Worm (Caenorhabditis elegans): Measurements from ENCODE around the gene Y72A10A.1.

The Y72A10A.1 gene

DNA sequence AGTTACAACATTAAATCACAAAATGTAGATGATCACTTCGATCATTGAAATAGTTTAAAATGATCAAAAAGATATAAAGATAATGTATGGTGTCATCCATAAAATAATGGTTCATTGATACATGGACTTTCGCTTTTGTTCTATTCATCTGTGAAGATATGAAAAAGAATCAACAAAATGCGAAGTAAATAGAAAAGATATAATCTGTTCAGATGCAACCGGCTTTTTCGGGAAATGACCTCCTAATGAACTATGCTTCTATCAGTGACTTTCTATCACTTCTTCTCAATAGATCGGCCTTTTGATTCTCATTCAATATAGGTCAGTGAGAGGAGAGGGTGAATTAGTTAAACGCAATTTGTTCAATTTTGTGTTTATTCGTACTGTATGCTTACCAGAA lies 40.8 kb upstream of the Y72A10A.1 start:
- TF ChIP-seq unc-62 (GFP tag; optimal IDR thresholded peaks at IDR 0.05 in 1 of 2) (peak in 1 of 2 experiments; percentile 3), unc-62 (tag; optimal IDR thresholded peaks at IDR 0.05) (no peak), unc-130 (GFP tag; optimal IDR thresholded peaks at IDR 0.05) (no peak), nhr-76 (tag; optimal IDR thresholded peaks at IDR 0.05) (no peak), ztf-7 (tag; optimal IDR thresholded peaks at IDR 0.05) (no peak), ceh-20 (GFP tag; IDR thresholded peaks at IDR 0.05) (no peak), dve-1 (tag; optimal IDR thresholded peaks at IDR 0.05; ENCODE audit: insufficient read depth) (no peak)

DNA sequence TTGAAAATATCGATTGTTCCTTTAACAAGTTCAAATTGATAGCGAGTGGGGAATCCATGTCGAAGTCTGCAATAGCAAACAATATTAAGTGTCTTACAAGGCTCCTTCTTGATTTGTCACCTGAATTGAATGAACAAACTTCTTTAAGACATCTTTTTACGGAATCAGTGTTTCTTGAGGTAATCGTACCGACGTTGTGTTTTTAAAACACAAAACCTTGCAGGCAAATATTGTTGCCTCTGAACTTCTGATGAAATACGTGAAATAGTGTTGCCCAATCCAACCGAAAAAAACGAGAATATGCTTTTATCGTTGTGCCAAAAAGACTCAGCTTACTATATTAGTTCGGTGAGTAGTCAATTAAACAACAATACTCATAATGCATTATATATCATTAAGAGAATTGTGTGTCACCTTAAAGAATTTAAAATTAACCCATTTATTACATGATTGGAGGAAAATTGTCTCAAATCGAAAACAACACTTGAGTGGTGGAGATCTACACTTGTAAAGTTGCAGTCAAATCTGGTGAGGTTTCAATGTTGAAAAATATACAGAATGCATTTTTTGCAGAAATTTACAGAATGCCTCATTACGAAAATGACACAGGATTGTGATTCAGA lies 39.9 kb upstream of the Y72A10A.1 start, which contains the start of the genes T25B2.4 and T13C5.3:
Gene T25B2.4, plus strand, starts transcription at position 301 of the 623 bp plus-strand sequence.
Gene T13C5.3, plus strand, starts transcription at position 573 of the 623 bp plus-strand sequence.
- no peak for TF ChIP-seq F44E2.7 (GFP tag; IDR thresholded peaks at IDR 0.05)
- no peak for TF ChIP-seq zfp-3 (GFP tag; conservative IDR thresholded peaks at IDR 0.05)
- no peak for TF ChIP-seq nhr-48 (tag; optimal IDR thresholded peaks at IDR 0.05)

DNA sequence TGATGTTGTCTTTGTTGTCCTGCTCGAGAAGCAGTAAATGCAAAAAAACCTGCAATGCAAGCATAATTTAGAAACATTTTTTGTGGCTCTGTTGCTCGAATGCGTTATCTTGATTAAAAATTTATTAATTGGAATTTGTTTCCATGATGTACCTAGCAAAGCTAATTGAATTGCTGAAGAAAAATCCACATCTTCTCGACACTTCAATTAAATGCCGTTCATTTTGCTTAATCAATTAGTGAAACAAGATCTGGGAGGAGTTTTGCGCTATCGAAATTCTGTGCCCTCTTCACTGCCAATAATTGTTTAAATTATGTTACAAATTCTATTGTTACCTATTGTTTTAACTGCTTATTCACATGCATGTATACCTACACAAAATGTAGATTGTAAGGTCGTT lies 37.7 kb upstream of the Y72A10A.1 start, which contains the start of gene T25B2.3:
Gene T25B2.3, plus strand, starts transcription at position 301 of the 400 bp plus-strand sequence.
- peak; percentile 1 for TF ChIP-seq pqm-1 (tag; optimal IDR thresholded peaks at IDR 0.05)
- no peak for TF ChIP-seq T26A8.4 (GFP tag; IDR thresholded peaks at IDR 0.05)
- no peak for TF ChIP-seq lin-1 (GFP tag; IDR thresholded peaks at IDR 0.05)
- TF ChIP-seq vab-7 (GFP tag; IDR thresholded peaks at IDR 0.05) = no peak
- no peak for TF ChIP-seq F10B5.3 (tag; optimal IDR thresholded peaks at IDR 0.05)

DNA sequence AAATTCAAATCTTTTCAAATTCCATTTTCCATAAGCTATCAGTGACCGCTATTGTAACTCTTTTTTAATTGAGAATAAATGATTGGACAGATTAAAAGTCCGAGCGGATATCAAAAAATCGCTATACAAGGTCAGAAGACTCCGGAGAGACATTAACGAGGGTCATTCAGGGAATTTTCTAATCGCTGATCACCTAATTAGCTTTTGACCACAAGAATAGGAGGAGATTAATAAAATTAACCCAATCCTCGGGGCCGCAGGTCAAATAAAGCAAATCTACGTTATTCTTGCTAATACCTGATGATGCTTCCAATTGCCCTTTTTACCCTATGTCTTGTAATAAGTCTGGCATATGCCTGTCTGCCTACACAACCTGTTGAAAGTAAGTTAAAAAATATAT lies 35.5 kb upstream of the Y72A10A.1 start, which contains the start of gene T25B2.1:
Gene T25B2.1, plus strand, starts transcription at position 301 of the 400 bp plus-strand sequence.
- TF ChIP-seq F44E2.7 (GFP tag; IDR thresholded peaks at IDR 0.05) = no peak
- TF ChIP-seq F10B5.3 (tag; optimal IDR thresholded peaks at IDR 0.05) = no peak
- TF ChIP-seq tra-1 (GFP tag; IDR thresholded peaks at IDR 0.05) = no peak
- TF ChIP-seq dpl-1 (GFP tag; optimal IDR thresholded peaks at IDR 0.05) = no peak
- no peak for TF ChIP-seq zip-2 (tag; optimal IDR thresholded peaks at IDR 0.05)
- no peak for TF ChIP-seq mdt-29 (GFP tag; IDR thresholded peaks at IDR 0.05)
- no peak for TF ChIP-seq daf-8 (GFP tag; IDR thresholded peaks at IDR 0.05)

DNA sequence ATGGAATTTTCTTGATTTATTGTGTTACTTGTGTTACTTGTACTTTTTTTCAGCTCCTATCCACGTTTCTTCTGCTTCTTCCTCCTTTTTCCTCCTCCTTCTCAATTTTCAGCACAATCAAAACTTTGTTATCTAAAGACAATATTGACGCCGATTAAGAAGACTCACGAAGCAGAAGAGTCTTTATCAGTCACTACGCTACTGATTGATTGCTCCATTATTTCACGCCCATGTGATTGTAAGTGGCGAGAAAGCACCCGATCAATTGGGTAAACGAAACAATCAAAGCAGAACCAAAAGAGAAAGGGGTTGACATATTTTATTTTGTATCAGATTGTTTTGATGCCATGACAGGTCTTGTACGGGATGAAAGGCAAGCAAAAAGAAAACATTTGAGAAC lies 31.1 kb upstream of the Y72A10A.1 start, which contains the start of gene T25B2.2:
Gene T25B2.2, plus strand, starts transcription at position 392 of the 400 bp plus-strand sequence.
- TF ChIP-seq Y75B8A.6 (GFP tag; IDR thresholded peaks at IDR 0.05) (no peak), nhr-42 (GFP tag; IDR thresholded peaks at IDR 0.05) (no peak), php-3 (GFP tag; IDR thresholded peaks at IDR 0.05) (peak; percentile 93), hlh-30 (tag; optimal IDR thresholded peaks at IDR 0.05; ENCODE audit: insufficient read depth) (peak; percentile 29), hlh-11 (tag; optimal IDR thresholded peaks at IDR 0.05) (peak; percentile 60), nhr-28 (tag; optimal IDR thresholded peaks at IDR 0.05) (peak; percentile 48), nhr-10 (tag; optimal IDR thresholded peaks at IDR 0.05) (no peak), ceh-28 (tag; optimal IDR thresholded peaks at IDR 0.05) (no peak), egl-43 (GFP tag; IDR thresholded peaks at IDR 0.05) (no peak), nhr-48 (tag; optimal IDR thresholded peaks at IDR 0.05) (no peak), nhr-25 (tag; optimal IDR thresholded peaks at IDR 0.05; ENCODE audit: borderline replicate concordance, insufficient read depth) (no peak), fkh-10 (GFP tag; optimal IDR thresholded peaks at IDR 0.05) (no peak), Y48G9A.11 (GFP tag; IDR thresholded peaks at IDR 0.05) (no peak), daf-16 (GFP tag; optimal IDR thresholded peaks at IDR 0.05) (no peak), daf-16 (tag; optimal IDR thresholded peaks at IDR 0.05) (peak; percentile 80), unc-130 (GFP tag; optimal IDR thresholded peaks at IDR 0.05) (no peak), unc-39 (tag; optimal IDR thresholded peaks at IDR 0.05) (no peak), ceh-44 (GFP tag; IDR thresholded peaks at IDR 0.05) (no peak), dve-1 (tag; optimal IDR thresholded peaks at IDR 0.05; ENCODE audit: insufficient read depth) (peak; percentile 58), F44E2.7 (GFP tag; IDR thresholded peaks at IDR 0.05) (no peak), tra-1 (GFP tag; IDR thresholded peaks at IDR 0.05) (peak; percentile 56; the same call in 1 of the 2 replicates), zfp-2 (tag; optimal IDR thresholded peaks at IDR 0.05) (no peak), ceh-32 (tag; optimal IDR thresholded peaks at IDR 0.05; ENCODE audit: poor library complexity) (no peak), dmd-9 (GFP tag; IDR thresholded peaks at IDR 0.05) (no peak), dmd-6 (GFP tag; IDR thresholded peaks at IDR 0.05) (peak; percentile 75), ceh-82 (tag; optimal IDR thresholded peaks at IDR 0.05) (no peak), pqm-1 (tag; optimal IDR thresholded peaks at IDR 0.05) (peak; percentile 50), unc-62 (GFP tag; optimal IDR thresholded peaks at IDR 0.05 in 1 of 2) (peak in 1 of 2 experiments; percentile 93), unc-62 (tag; optimal IDR thresholded peaks at IDR 0.05) (no peak)
